Worm (Caenorhabditis elegans): ENCODE results near the gene utp-20.
A peak's percentile ranks its signal among the peaks of the same experiment; 100 is the strongest.

utp-20 gene

ce11 chrII:6531940-6532339, 4.2 kb upstream of the utp-20 start, which contains the start of gene abcx-1:
TSS of gene abcx-1 (plus strand) at chrII:6532163.
- TF ChIP-seq snpc-4 (tag; optimal IDR thresholded peaks at IDR 0.05) (no peak), zag-1 (tag; optimal IDR thresholded peaks at IDR 0.05) (no peak), fkh-10 (GFP tag; optimal IDR thresholded peaks at IDR 0.05) (no peak), nfya-1 (tag; optimal IDR thresholded peaks at IDR 0.05; ENCODE audit: insufficient read depth) (no peak), egl-5 (tag; optimal IDR thresholded peaks at IDR 0.05) (no peak), eor-1 (tag; optimal IDR thresholded peaks at IDR 0.05) (no peak), R02D3.7 (tag; optimal IDR thresholded peaks at IDR 0.05) (no peak), jun-1 (tag; optimal IDR thresholded peaks at IDR 0.05) (no peak), nhr-25 (tag; optimal IDR thresholded peaks at IDR 0.05) (no peak), pha-4 (tag; optimal IDR thresholded peaks at IDR 0.05) (no peak), elt-1 (tag; optimal IDR thresholded peaks at IDR 0.05) (no peak), ceh-9 (tag; optimal IDR thresholded peaks at IDR 0.05) (no peak), nhr-28 (tag; optimal IDR thresholded peaks at IDR 0.05) (no peak), skn-1 (tag; optimal IDR thresholded peaks at IDR 0.05) (no peak), nhr-11 (tag; optimal IDR thresholded peaks at IDR 0.05) (no peak), nhr-237 (tag; optimal IDR thresholded peaks at IDR 0.05) (no peak), ztf-11 (tag; optimal IDR thresholded peaks at IDR 0.05) (no peak), ceh-82 (tag; optimal IDR thresholded peaks at IDR 0.05) (no peak), ceh-28 (tag; optimal IDR thresholded peaks at IDR 0.05) (no peak)

ce11 chrII:6544842-6545410, 8.8 kb downstream of the utp-20 start, which contains the start of gene lron-15:
TSS of gene lron-15 (minus strand) at chrII:6544892.
- TF ChIP-seq elt-3 (tag; optimal IDR thresholded peaks at IDR 0.05) (no peak), nhr-77 (tag; optimal IDR thresholded peaks at IDR 0.05) (no peak), nhr-67 (tag; optimal IDR thresholded peaks at IDR 0.05) (no peak), mdl-1 (tag; optimal IDR thresholded peaks at IDR 0.05) (no peak), unc-39 (tag; optimal IDR thresholded peaks at IDR 0.05) (no peak), nhr-25 (tag; optimal IDR thresholded peaks at IDR 0.05) (no peak), ztf-4 (tag; optimal IDR thresholded peaks at IDR 0.05) (no peak), egl-5 (tag; optimal IDR thresholded peaks at IDR 0.05) (no peak), nhr-76 (tag; optimal IDR thresholded peaks at IDR 0.05) (no peak), pha-4 (tag; optimal IDR thresholded peaks at IDR 0.05) (no peak), tbx-2 (tag; optimal IDR thresholded peaks at IDR 0.05) (no peak), skn-1 (tag; optimal IDR thresholded peaks at IDR 0.05) (no peak)

- no peak for TF ChIP-seq elt-1 (tag; optimal IDR thresholded peaks at IDR 0.05)
- TF ChIP-seq mml-1 (tag; optimal IDR thresholded peaks at IDR 0.05), result no peak
- TF ChIP-seq tbx-2 (tag; optimal IDR thresholded peaks at IDR 0.05), result no peak
- no peak for TF ChIP-seq ceh-82 (tag; optimal IDR thresholded peaks at IDR 0.05)
- no peak for TF ChIP-seq aly-2 (tag; optimal IDR thresholded peaks at IDR 0.05)
- TF ChIP-seq nhr-67 (tag; optimal IDR thresholded peaks at IDR 0.05), result no peak
- no peak for TF ChIP-seq snpc-4 (tag; optimal IDR thresholded peaks at IDR 0.05)
- TF ChIP-seq ama-1 (optimal IDR thresholded peaks at IDR 0.05), result no peak
- TF ChIP-seq eor-1 (tag; optimal IDR thresholded peaks at IDR 0.05), result no peak
Observed at ce11 chrII:6554677-6555076, 18.5 kb downstream of the utp-20 start, which contains the start of gene wrn-1. TSS of gene wrn-1 (plus strand) at chrII:6554977.

- TF ChIP-seq ama-1 (optimal IDR thresholded peaks at IDR 0.05) (peak; percentile 43), pha-4 (tag; optimal IDR thresholded peaks at IDR 0.05) (peak; percentile 43), mml-1 (tag; optimal IDR thresholded peaks at IDR 0.05) (no peak), fos-1 (tag; optimal IDR thresholded peaks at IDR 0.05) (no peak), elt-1 (tag; optimal IDR thresholded peaks at IDR 0.05) (no peak)
Observed at ce11 chrII:6558887-6559286, 22.7 kb downstream of the utp-20 start.

ce11 chrII:6560291-6560690, 24.1 kb downstream of the utp-20 start:
- TF ChIP-seq ama-1 (optimal IDR thresholded peaks at IDR 0.05) (no peak), fkh-10 (GFP tag; optimal IDR thresholded peaks at IDR 0.05) (no peak), nhr-237 (tag; optimal IDR thresholded peaks at IDR 0.05) (no peak), elt-2 (tag; optimal IDR thresholded peaks at IDR 0.05) (no peak), unc-62 (GFP tag; optimal IDR thresholded peaks at IDR 0.05) (no peak), snpc-4 (tag; optimal IDR thresholded peaks at IDR 0.05) (no peak), hmg-11 (tag; optimal IDR thresholded peaks at IDR 0.05) (no peak), lin-39 (tag; optimal IDR thresholded peaks at IDR 0.05) (no peak), ceh-16 (tag; optimal IDR thresholded peaks at IDR 0.05) (no peak)

All from whole organism, L3 larva.